Fruit fly (Drosophila melanogaster) whole organism, wandering third instar larva: ENCODE measurements around the gene CG13113.

Experiments used
- Abd-B ChIP-seq: fragments of >200 bp; optimal IDR thresholded peaks from 2 replicates; lab custom pipeline; 2017; ENCODE audit warnings: missing biosample characterization, missing genetic modification characterization
- HLH106 ChIP-seq: fragments of 200-800 bp; optimal IDR thresholded peaks from 3 replicates; lab custom pipeline; 2019; ENCODE audit warnings: missing biosample characterization, mild to moderate bottlenecking, missing genetic modification characterization, moderate library complexity
- Myc ChIP-seq: fragments of >200 bp; optimal IDR thresholded peaks from 2 replicates; lab custom pipeline; 2017
- OdsH ChIP-seq: fragments of 200-800 bp; sonication (Bioruptor generic); optimal IDR thresholded peaks from 2 replicates; lab custom pipeline; 2016; ENCODE audit warnings: missing biosample characterization, mild to moderate bottlenecking, missing genetic modification characterization
- Sp1 ChIP-seq: fragments of 200-800 bp; sonication (Bioruptor generic); optimal IDR thresholded peaks from 3 replicates; lab custom pipeline; 2019; ENCODE audit warnings: missing biosample characterization, mild to moderate bottlenecking, missing genetic modification characterization, moderate library complexity
- dl ChIP-seq, 2 experiments: fragments of 175-275, 200-275 bp in 1 of 2; fragments of 200-275 bp in 1 of 2; sonication (Bioruptor generic); optimal IDR thresholded peaks; lab custom pipeline; 2018; ENCODE audit warnings: mild to moderate bottlenecking in 2 of 2, missing biosample characterization in 2 of 2, missing genetic modification characterization in 2 of 2, moderate library complexity in 2 of 2; ENCODE audit not compliant: partially characterized antibody in 2 of 2, insufficient read depth in 1 of 2
- ey ChIP-seq: fragments of 200-800 bp; sonication (Bioruptor generic); optimal IDR thresholded peaks from 2 replicates; lab custom pipeline; 2016; ENCODE audit warnings: missing biosample characterization, missing genetic modification characterization
- foxo ChIP-seq, 2 experiments: fragments of 200-800 bp; sonication (Bioruptor generic); optimal IDR thresholded peaks; 2 replicates in 1 of 2; 3 replicates in 1 of 2; lab custom pipeline; 2016 to 2017; ENCODE audit warnings: missing biosample characterization in 2 of 2, missing genetic modification characterization in 2 of 2
- pan ChIP-seq: fragments of >200 bp; optimal IDR thresholded peaks from 2 replicates; lab custom pipeline; 2017
- psq ChIP-seq: fragments of 200-800 bp; sonication (Bioruptor generic); optimal IDR thresholded peaks from 3 replicates; lab custom pipeline; 2017; ENCODE audit warnings: missing biosample characterization, mild to moderate bottlenecking, missing genetic modification characterization, moderate library complexity
- sage ChIP-seq: fragments of 200-800 bp; sonication (Bioruptor generic); optimal IDR thresholded peaks from 2 replicates; lab custom pipeline; 2016; ENCODE audit warnings: missing biosample characterization, mild to moderate bottlenecking, missing genetic modification characterization

DNA sequence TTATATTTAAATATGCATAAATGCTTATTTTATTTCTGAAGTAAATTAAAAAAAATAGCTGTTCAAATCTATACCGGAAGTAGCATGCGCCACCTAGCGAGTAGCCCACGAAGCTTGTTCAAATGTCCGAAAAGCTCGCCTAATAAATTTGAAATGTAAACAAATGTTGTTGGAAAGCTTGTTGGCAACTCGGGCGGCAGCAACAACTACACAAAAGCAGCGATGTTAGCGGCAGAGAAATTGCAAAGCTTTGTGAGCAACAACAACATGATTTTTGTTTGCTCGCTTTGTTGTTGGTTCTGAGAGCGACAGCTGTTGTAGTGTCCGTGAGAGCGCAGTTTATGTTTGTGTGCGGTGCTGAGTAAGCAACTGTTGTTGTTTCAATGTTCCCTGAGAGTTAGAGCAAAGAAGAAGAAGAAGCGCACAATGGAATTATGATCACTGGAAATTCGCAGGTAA is 23.5 kb downstream of the CG13113 start:
- TF ChIP-seq Sp1 (GFP tag; lab: Kevin White, UChicago) (peak; percentile 92), Abd-B (GFP tag; lab: Kevin White, UChicago) (no peak), foxo (GFP tag; optimal IDR thresholded peaks at IDR 0.05; lab: Kevin White, UChicago) (peak in 1 of 2 experiments; percentile 83), ey (GFP tag; lab: Kevin White, UChicago) (peak; percentile 44), psq (GFP tag; lab: Kevin White, UChicago) (peak; percentile 75), pan (lab: Kevin White, UChicago) (no peak), OdsH (GFP tag; lab: Kevin White, UChicago) (peak; percentile 90), Myc (lab: Kevin White, UChicago) (peak; percentile 12), HLH106 (peak; percentile 80), sage (peak; percentile 90), dl (GFP tag; optimal IDR thresholded peaks at IDR 0.05; lab: Kevin White, UChicago; ENCODE audit: insufficient read depth in 1 of 2, partially characterized antibody in 2 of 2) (peak in 1 of 2 experiments; percentile 16)
